Fruit fly (Drosophila melanogaster) whole organism, pupa: ENCODE measurements around the gene CG8927.
A peak's percentile ranks its signal among the peaks of the same experiment; 100 is the strongest.

Source experiments
- CG10348 ChIP-seq: fragments of 200-800 bp; sonication (Bioruptor generic); IDR thresholded peaks from 2 replicates; pipeline ENCODE4 v1.3.6; 2022; ENCODE audit warnings: missing biosample characterization, missing genetic modification characterization
- CG12605 ChIP-seq: fragments of 200-800 bp; sonication (Bioruptor generic); IDR thresholded peaks from 2 replicates; pipeline ENCODE4 v1.3.6; 2022; ENCODE audit warnings: missing biosample characterization, missing genetic modification characterization
- CG13204 ChIP-seq: fragments of 200-800 bp; sonication (Bioruptor generic); optimal IDR thresholded peaks from 2 replicates; lab custom pipeline; 2018; ENCODE audit warnings: missing biosample characterization, mild to moderate bottlenecking, missing genetic modification characterization, moderate library complexity
- CG14655 ChIP-seq: fragments of 200-800 bp; sonication (Bioruptor generic); optimal IDR thresholded peaks from 3 replicates; lab custom pipeline; 2017; ENCODE audit warnings: mild to moderate bottlenecking, missing biosample characterization, missing genetic modification reagents, missing genetic modification characterization
- CG15710 ChIP-seq: fragments of 200-800 bp; sonication (Bioruptor generic); optimal IDR thresholded peaks from 2 replicates; lab custom pipeline; 2018; ENCODE audit warnings: missing biosample characterization, mild to moderate bottlenecking, missing genetic modification characterization, moderate library complexity
- CG17806 ChIP-seq: fragments of 200-800 bp; sonication (Bioruptor generic); optimal IDR thresholded peaks from 2 replicates; lab custom pipeline; 2018; ENCODE audit warnings: missing biosample characterization, mild to moderate bottlenecking, missing genetic modification characterization, moderate library complexity
- CG32121 ChIP-seq: fragments of 200-800 bp; sonication (Bioruptor generic); IDR thresholded peaks from 2 replicates; pipeline ENCODE4 v1.3.6; 2022; ENCODE audit warnings: missing biosample characterization, missing genetic modification characterization
- CG34367 ChIP-seq: fragments of 200-800 bp; sonication (Bioruptor generic); optimal IDR thresholded peaks from 2 replicates; lab custom pipeline; 2018; ENCODE audit warnings: missing biosample characterization, mild to moderate bottlenecking, missing genetic modification characterization
- CG4496 ChIP-seq: fragments of 200-800 bp; sonication (Bioruptor generic); IDR thresholded peaks from 3 replicates; pipeline ENCODE4 v1.3.6; 2022; ENCODE audit warnings: missing biosample characterization, missing genetic modification characterization
- CG8159 ChIP-seq: fragments of 200-800 bp; sonication (Bioruptor generic); optimal IDR thresholded peaks from 3 replicates; lab custom pipeline; 2018; ENCODE audit warnings: missing biosample characterization, mild to moderate bottlenecking, missing genetic modification characterization, moderate library complexity
- CG8301 ChIP-seq: fragments of 200-800 bp; sonication (Bioruptor generic); optimal IDR thresholded peaks from 2 replicates; lab custom pipeline; 2018; ENCODE audit warnings: missing biosample characterization, mild to moderate bottlenecking, missing genetic modification characterization
- CG9948 ChIP-seq: fragments of 200-800 bp; sonication (Bioruptor generic); optimal IDR thresholded peaks from 2 replicates; lab custom pipeline; 2018; ENCODE audit warnings: missing biosample characterization, mild to moderate bottlenecking, missing genetic modification characterization, moderate library complexity
- D1 ChIP-seq: fragments of 200-800 bp; sonication (Bioruptor generic); optimal IDR thresholded peaks from 2 replicates; lab custom pipeline; 2018; ENCODE audit warnings: missing biosample characterization, mild to moderate bottlenecking, missing genetic modification characterization, moderate library complexity
- EcR ChIP-seq: fragments of 200-800 bp; sonication (Bioruptor generic); optimal IDR thresholded peaks from 3 replicates; lab custom pipeline; 2019; ENCODE audit warnings: missing biosample characterization, missing genetic modification characterization, mild to moderate bottlenecking, moderate library complexity, missing genetic modification reagents
- Ets98B ChIP-seq: fragments of 200-800 bp; sonication (Bioruptor generic); IDR thresholded peaks from 2 replicates; pipeline ENCODE4 v1.3.6; 2022; ENCODE audit warnings: missing biosample characterization, missing genetic modification characterization
- Pif1A ChIP-seq: fragments of 200-800 bp; sonication (Bioruptor generic); optimal IDR thresholded peaks from 3 replicates; lab custom pipeline; 2016; ENCODE audit warnings: missing biosample characterization, missing genetic modification characterization
- Pif1B ChIP-seq: fragments of 200-800 bp; sonication (Bioruptor generic); optimal IDR thresholded peaks from 3 replicates; lab custom pipeline; 2016; ENCODE audit warnings: missing biosample characterization, missing genetic modification characterization
- Snoo ChIP-seq: fragments of 200-800 bp; sonication (Bioruptor generic); optimal IDR thresholded peaks from 3 replicates; lab custom pipeline; 2017; ENCODE audit warnings: missing biosample characterization, mild to moderate bottlenecking, missing genetic modification characterization, inconsistent platforms
- fd96Ca ChIP-seq: fragments of 200-800 bp; sonication (Bioruptor generic); IDR thresholded peaks from 3 replicates; pipeline ENCODE4 v1.3.6; 2022; ENCODE audit warnings: missing biosample characterization, missing genetic modification characterization
- gl ChIP-seq: fragments of 200-800 bp; sonication (Bioruptor generic); optimal IDR thresholded peaks from 2 replicates; lab custom pipeline; 2018; ENCODE audit warnings: missing biosample characterization, mild to moderate bottlenecking, missing genetic modification characterization
- rn ChIP-seq: fragments of 200-800 bp; sonication (Bioruptor generic); IDR thresholded peaks from 2 replicates; pipeline ENCODE4 v1.3.6; 2022; ENCODE audit warnings: missing biosample characterization, missing genetic modification characterization

CG8927 gene

dm6 chr3R:16214474-16215318, 33.9 kb downstream of the CG8927 start:
- TF ChIP-seq rn (GFP tag; lab: Robert Waterston, UW) (no peak), Pif1B (GFP tag; lab: Kevin White, UChicago) (no peak), Pif1A (GFP tag; lab: Kevin White, UChicago) (peak; percentile 18), CG13204 (no peak), CG8301 (tag; lab: Kevin White, UChicago) (no peak), CG8159 (peak; percentile 59), CG32121 (GFP tag; lab: Robert Waterston, UW) (no peak), gl (tag; lab: Kevin White, UChicago) (no peak), CG4496 (no peak), CG12605 (GFP tag; lab: Robert Waterston, UW) (no peak), CG15710 (peak; percentile 39), CG9948 (peak; percentile 34), D1 (no peak), CG17806 (tag; lab: Kevin White, UChicago) (peak; percentile 17), Ets98B (no peak), CG34367 (no peak), Snoo (peak; percentile 1), CG10348 (GFP tag; lab: Robert Waterston, UW) (no peak), CG14655 (GFP tag; lab: Kevin White, UChicago) (peak; percentile 47), EcR (GFP tag; lab: Kevin White, UChicago) (no peak)

DNA sequence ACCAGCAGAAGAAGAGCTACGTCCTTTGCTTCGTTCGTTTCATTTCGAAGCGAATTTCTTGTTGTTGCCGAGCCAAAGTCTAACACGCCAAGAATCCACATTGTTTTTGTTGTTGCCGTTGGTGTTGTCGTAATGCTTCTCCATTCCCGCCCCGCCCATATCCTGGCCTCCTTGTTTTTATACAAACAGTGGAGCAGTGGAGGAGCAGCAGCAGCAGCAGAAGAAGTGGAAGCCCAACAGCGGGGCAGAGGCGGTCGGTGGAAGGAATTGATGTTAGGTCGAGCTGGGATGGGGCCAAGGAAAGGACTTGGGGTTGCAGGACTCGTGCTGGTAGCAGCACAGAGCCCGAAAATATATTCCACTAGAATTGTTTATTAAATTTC, 34.5 kb downstream of the CG8927 start:
- TF ChIP-seq Pif1B (GFP tag; lab: Kevin White, UChicago) (no peak), CG12605 (GFP tag; lab: Robert Waterston, UW) (no peak), CG17806 (tag; lab: Kevin White, UChicago) (no peak), CG10348 (GFP tag; lab: Robert Waterston, UW) (no peak), CG13204 (peak; percentile 61), CG32121 (GFP tag; lab: Robert Waterston, UW) (no peak), EcR (GFP tag; lab: Kevin White, UChicago) (no peak), D1 (no peak)
- TF ChIP-seq, all 21 proteins: peak for 1

DNA sequence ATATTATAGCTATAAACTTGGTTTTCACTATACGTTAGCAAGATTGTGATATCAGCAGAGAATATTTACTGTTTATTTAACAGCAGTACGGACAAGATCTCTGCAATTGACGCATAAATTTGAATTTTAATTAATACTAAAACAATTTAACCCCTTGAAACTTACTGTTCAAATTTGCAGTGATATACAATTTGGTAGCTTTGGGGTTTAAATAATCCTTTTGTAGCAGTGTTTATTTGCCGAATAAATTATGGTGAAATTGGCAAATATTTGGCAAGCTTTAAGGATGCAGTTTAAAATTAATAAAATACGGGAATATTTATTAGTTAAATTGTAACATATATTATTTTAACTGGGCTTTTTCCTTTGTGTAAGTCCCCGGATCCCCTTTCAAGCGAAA, 36.5 kb downstream of the CG8927 start:
- TF ChIP-seq CG17806 (tag; lab: Kevin White, UChicago) (peak; percentile 18), CG13204 (no peak), Pif1A (GFP tag; lab: Kevin White, UChicago) (no peak), CG15710 (peak; percentile 37), CG8301 (tag; lab: Kevin White, UChicago) (peak; percentile 4), Pif1B (GFP tag; lab: Kevin White, UChicago) (peak; percentile 36), rn (GFP tag; lab: Robert Waterston, UW) (no peak), EcR (GFP tag; lab: Kevin White, UChicago) (no peak), Ets98B (no peak), CG32121 (GFP tag; lab: Robert Waterston, UW) (no peak), CG4496 (no peak), CG14655 (GFP tag; lab: Kevin White, UChicago) (peak; percentile 36), CG9948 (peak; percentile 32), CG12605 (GFP tag; lab: Robert Waterston, UW) (no peak), CG8159 (peak; percentile 43), CG10348 (GFP tag; lab: Robert Waterston, UW) (no peak), Snoo (no peak), fd96Ca (GFP tag; lab: Robert Waterston, UW) (no peak)

DNA sequence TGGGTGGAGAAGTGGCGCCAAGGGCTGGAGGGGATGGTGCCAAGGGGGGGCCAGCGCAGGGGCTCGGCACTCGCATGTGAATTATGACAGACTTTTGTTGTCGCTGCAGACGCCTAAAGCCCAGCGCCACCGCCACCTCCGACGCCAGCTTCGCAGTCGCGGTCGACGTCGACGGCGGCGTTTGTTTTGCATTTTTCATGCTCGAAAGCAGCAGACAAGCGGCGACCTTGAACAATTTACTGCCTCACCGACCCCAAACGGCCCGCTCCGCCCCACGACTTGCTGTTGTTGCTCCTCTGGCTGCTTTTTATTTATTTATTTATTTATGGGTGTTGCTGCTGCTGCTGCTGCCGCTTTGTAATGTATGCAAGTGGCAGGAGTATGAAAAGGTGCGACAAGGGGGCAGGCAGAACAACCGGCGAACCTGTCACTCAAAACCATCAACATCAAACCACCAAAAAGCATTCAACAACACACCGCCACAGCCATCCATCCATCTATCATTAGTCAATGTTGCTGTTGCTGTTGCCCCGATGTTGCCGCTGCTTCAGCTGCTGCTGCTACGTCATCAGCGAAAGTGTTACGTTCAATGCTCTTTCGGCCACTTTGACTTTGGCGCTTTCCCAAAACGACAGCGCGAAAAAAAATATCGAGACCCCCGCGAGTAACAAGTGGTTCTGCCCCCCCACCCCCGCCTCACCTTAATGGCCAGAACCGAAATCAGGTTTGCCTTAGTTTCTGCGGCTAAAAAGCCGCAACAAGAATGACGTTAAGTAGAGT, 37.6 kb downstream of the CG8927 start:
- TF ChIP-seq CG13204 (peak; percentile 8), Pif1A (GFP tag; lab: Kevin White, UChicago) (no peak), EcR (GFP tag; lab: Kevin White, UChicago) (peak; percentile 46)
- TF ChIP-seq, all 21 proteins: peak for 2

DNA sequence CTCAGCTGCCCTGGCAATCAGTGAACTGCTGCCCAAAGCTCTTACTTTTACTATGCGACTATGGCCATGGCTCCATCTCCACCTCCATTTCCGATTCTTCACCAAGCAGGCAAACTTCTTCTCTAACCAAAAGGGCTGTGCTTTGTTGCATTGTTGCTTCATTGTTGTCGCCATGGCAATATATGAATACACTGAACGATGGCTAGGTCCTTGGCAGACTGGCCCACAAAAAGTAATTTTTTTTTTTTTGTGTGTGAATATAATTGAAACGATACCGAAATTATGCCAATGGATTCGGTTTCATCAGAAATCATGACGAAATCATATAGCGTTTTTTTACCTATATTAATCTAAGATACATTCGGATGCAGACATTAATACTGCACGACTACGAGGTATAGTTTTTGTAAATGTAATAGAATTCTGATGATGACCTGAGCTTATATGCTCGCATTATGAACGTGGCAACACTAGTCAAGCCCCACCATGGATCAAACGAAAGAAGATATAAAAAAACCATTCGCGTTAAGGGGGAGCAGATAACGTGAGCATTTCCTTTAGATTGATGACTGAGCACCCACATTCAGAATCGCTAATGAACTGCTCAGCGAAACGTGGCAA, 39.3 kb downstream of the CG8927 start:
- TF ChIP-seq CG10348 (GFP tag; lab: Robert Waterston, UW) (no peak), CG14655 (GFP tag; lab: Kevin White, UChicago) (peak; percentile 24)

- no peak for TF ChIP-seq D1
- no peak for TF ChIP-seq Pif1B (GFP tag; lab: Kevin White, UChicago)
- TF ChIP-seq CG32121 (GFP tag; lab: Robert Waterston, UW), result no peak
- TF ChIP-seq Ets98B, result no peak
- TF ChIP-seq CG13204, result peak; percentile 35
- TF ChIP-seq CG4496, result no peak
- TF ChIP-seq CG34367, result no peak
- TF ChIP-seq CG8159, result no peak
- TF ChIP-seq CG8301 (tag; lab: Kevin White, UChicago), result no peak
Observed at dm6 chr3R:16220854-16221253, 40.0 kb downstream of the CG8927 start.
